Worm (Caenorhabditis elegans) whole organism, late embryonic: ENCODE data around the gene C10C6.7.

Source experiments
- ceh-18 ChIP-seq: sonication (generic microtip); optimal IDR thresholded peaks from 2 replicates; lab custom pipeline; 2016; ENCODE audit warnings: missing genetic modification characterization, missing compliant biosample characterization
- ceh-34 ChIP-seq: sonication (generic microtip); optimal IDR thresholded peaks from 2 replicates; lab custom pipeline; 2016; ENCODE audit warnings: mild to moderate bottlenecking, missing genetic modification characterization, missing compliant biosample characterization
- fkh-10 ChIP-seq: fragments of 150-350 bp; optimal IDR thresholded peaks from 2 replicates; lab custom pipeline; 2014; ENCODE audit warnings: missing biosample characterization, missing genetic modification reagents, missing genetic modification characterization
- hlh-8 ChIP-seq: sonication (generic microtip); optimal IDR thresholded peaks from 2 replicates; lab custom pipeline; 2016; ENCODE audit warnings: missing genotype, missing genetic modification characterization, missing compliant biosample characterization
- lin-11 ChIP-seq: fragments of 200-800 bp; sonication (Bioruptor generic); optimal IDR thresholded peaks from 2 replicates; lab custom pipeline; 2018; ENCODE audit warnings: mild to moderate bottlenecking, missing genetic modification characterization, missing compliant biosample characterization
- mec-3 ChIP-seq: sonication (generic microtip); optimal IDR thresholded peaks from 2 replicates; lab custom pipeline; 2016; ENCODE audit warnings: borderline replicate concordance, missing genetic modification characterization, missing compliant biosample characterization
- nhr-11 ChIP-seq: fragments of 150-350 bp; optimal IDR thresholded peaks from 2 replicates; lab custom pipeline; 2014; ENCODE audit warnings: missing biosample characterization, missing genetic modification characterization
- pha-2 ChIP-seq: sonication (generic microtip); optimal IDR thresholded peaks from 2 replicates; lab custom pipeline; 2017; ENCODE audit warnings: mild to moderate bottlenecking, missing genetic modification characterization, missing compliant biosample characterization
- sox-4 ChIP-seq: sonication (generic microtip); optimal IDR thresholded peaks from 2 replicates; lab custom pipeline; 2017; ENCODE audit warnings: mild to moderate bottlenecking, missing genetic modification characterization, inconsistent platforms, missing compliant biosample characterization
- ttx-3 ChIP-seq: sonication (generic microtip); optimal IDR thresholded peaks from 2 replicates; lab custom pipeline; 2016; ENCODE audit warnings: missing genetic modification reagents, missing genetic modification characterization, missing compliant biosample characterization

ce11 chrIV:11489077-11489476 lies 21.8 kb upstream of the C10C6.7 start:
- no peak for TF ChIP-seq lin-11 (tag; lab: Kevin White, UChicago)
- no peak for TF ChIP-seq mec-3 (tag; lab: Kevin White, UChicago)
- TF ChIP-seq ttx-3 (tag; lab: Kevin White, UChicago): no peak
- TF ChIP-seq nhr-11 (tag; lab: Kevin White, UChicago): no peak
- TF ChIP-seq sox-4: no peak
- no peak for TF ChIP-seq ceh-18 (tag; lab: Kevin White, UChicago)
- no peak for TF ChIP-seq ceh-34 (tag; lab: Kevin White, UChicago)
- TF ChIP-seq pha-2: no peak
- TF ChIP-seq fkh-10 (GFP tag; lab: Kevin White, UChicago): no peak
- no peak for TF ChIP-seq hlh-8
